Worm (Caenorhabditis elegans) whole organism, late embryonic: ENCODE results near the gene sre-2.

Experiments
- ceh-48 ChIP-seq: sonication (generic microtip); optimal IDR thresholded peaks from 2 replicates; lab custom pipeline; 2016; ENCODE audit warnings: missing genetic modification characterization, inconsistent platforms, missing compliant biosample characterization
- ceh-6 ChIP-seq: fragments of 200-800 bp; sonication (Bioruptor generic); optimal IDR thresholded peaks from 2 replicates; lab custom pipeline; 2018; ENCODE audit warnings: mild to moderate bottlenecking, missing genetic modification characterization, missing compliant biosample characterization
- nfya-1 ChIP-seq: sonication (generic microtip); optimal IDR thresholded peaks from 2 replicates; lab custom pipeline; 2017; ENCODE audit warnings: missing genetic modification characterization, mild to moderate bottlenecking, missing compliant biosample characterization, antibody characterized with exemption, moderate library complexity
- tbx-7 ChIP-seq: sonication (generic microtip); optimal IDR thresholded peaks from 2 replicates; lab custom pipeline; 2016; ENCODE audit warnings: missing genotype, missing genetic modification characterization, missing compliant biosample characterization
- unc-42 ChIP-seq: sonication (generic microtip); optimal IDR thresholded peaks from 2 replicates; lab custom pipeline; 2016; ENCODE audit warnings: missing genotype, missing genetic modification characterization, missing compliant biosample characterization

DNA sequence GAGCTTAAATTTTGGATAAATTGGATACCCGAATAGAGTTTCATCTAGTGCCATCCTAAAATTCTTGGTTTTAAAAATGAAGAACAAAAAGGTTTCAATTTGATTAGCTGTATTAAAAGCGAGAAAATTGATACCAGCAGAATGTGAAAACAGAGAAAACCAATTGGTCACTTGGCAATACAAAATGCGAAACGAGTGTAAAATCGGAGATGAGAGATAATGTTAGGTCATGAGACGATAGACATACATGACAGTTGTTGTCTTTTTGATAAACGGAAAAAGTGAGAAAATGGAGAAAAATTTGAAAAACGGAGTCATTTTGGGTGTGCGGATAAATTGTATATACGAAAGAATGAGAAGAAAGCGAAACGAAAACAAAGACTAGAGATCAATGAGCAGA is 3.1 kb upstream of the sre-2 start, which contains the start of gene sfxn-5:
- TF ChIP-seq ceh-6 (no peak), unc-42 (tag; lab: Kevin White, UChicago) (no peak), nfya-1 (tag; lab: Kevin White, UChicago) (no peak), ceh-48 (tag; lab: Kevin White, UChicago) (no peak), tbx-7 (tag; lab: Kevin White, UChicago) (no peak)
